Worm (Caenorhabditis elegans): Measurements from ENCODE around the gene math-34.
"Not testable (repeated sequence)": the region's sequence is repeated elsewhere in the genome, so short reads cannot be mapped to it uniquely, and the experiment has no call there.

ce11 chrII:994231-994630 lies 34.5 kb upstream of the math-34 start, which contains the start of gene F45D11.7:
- not testable (repeated sequence) for TF ChIP-seq zag-1 (tag; optimal IDR thresholded peaks at IDR 0.05); dpl-1 (GFP tag; optimal IDR thresholded peaks at IDR 0.05); lir-3 (tag; optimal IDR thresholded peaks at IDR 0.05); nhr-76 (tag; optimal IDR thresholded peaks at IDR 0.05); mep-1 (tag; optimal IDR thresholded peaks at IDR 0.05); egl-27 (tag; optimal IDR thresholded peaks at IDR 0.05); lin-1 (GFP tag; IDR thresholded peaks at IDR 0.05); gei-8 (GFP tag; optimal IDR thresholded peaks at IDR 0.05); aha-1 (tag); ztf-7 (tag; optimal IDR thresholded peaks at IDR 0.05); fos-1 (tag; optimal IDR thresholded peaks at IDR 0.05); ama-1 (optimal IDR thresholded peaks at IDR 0.05); nhr-28 (tag; optimal IDR thresholded peaks at IDR 0.05)
